Worm (Caenorhabditis elegans) whole organism, young adult: ENCODE measurements around the gene VM106R.1.
A peak's percentile ranks its signal among the peaks of the same experiment; 100 is the strongest.

ENCODE experiments used
- B0035.1 ChIP-seq: sonication (generic microtip); optimal IDR thresholded peaks from 2 replicates; lab custom pipeline; 2016; ENCODE audit warnings: missing genetic modification characterization, mild to moderate bottlenecking, missing compliant biosample characterization, missing genotype, missing genetic modification reagents
- B0261.1 ChIP-seq: sonication (generic microtip); optimal IDR thresholded peaks from 2 replicates; lab custom pipeline; 2016; ENCODE audit warnings: mild to moderate bottlenecking, missing genetic modification characterization, moderate library complexity, missing compliant biosample characterization
- C06A6.2 ChIP-seq: fragments of 200-800 bp; sonication (Bioruptor generic); conservative IDR thresholded peaks from 2 replicates; pipeline ENCODE4 v1.3.6; 2022; ENCODE audit warnings: missing genetic modification characterization, missing compliant biosample characterization
- F10E7.11 ChIP-seq: sonication (generic microtip); optimal IDR thresholded peaks from 2 replicates; lab custom pipeline; 2017; ENCODE audit warnings: mild to moderate bottlenecking, missing genetic modification characterization, moderate library complexity, missing compliant biosample characterization
- F23B12.7 ChIP-seq: sonication (generic microtip); optimal IDR thresholded peaks from 2 replicates; lab custom pipeline; 2017; ENCODE audit warnings: missing genetic modification characterization, mild to moderate bottlenecking, missing compliant biosample characterization, antibody characterized with exemption, moderate library complexity; ENCODE audit not compliant: insufficient read depth
- F55B11.4 ChIP-seq: sonication (generic microtip); optimal IDR thresholded peaks from 2 replicates; lab custom pipeline; 2016; ENCODE audit warnings: missing compliant biosample characterization, missing genetic modification characterization, borderline replicate concordance; ENCODE audit not compliant: insufficient read depth
- F57A8.1 ChIP-seq: fragments of 200-800 bp; sonication (Bioruptor generic); optimal IDR thresholded peaks from 2 replicates; lab custom pipeline; 2018; ENCODE audit warnings: mild to moderate bottlenecking, missing genetic modification characterization, moderate library complexity, missing compliant biosample characterization
- F57C9.4 ChIP-seq: sonication (generic microtip); optimal IDR thresholded peaks from 2 replicates; lab custom pipeline; 2017; ENCODE audit warnings: mild to moderate bottlenecking, missing genetic modification characterization, missing compliant biosample characterization
- K11D2.4 ChIP-seq: fragments of 200-800 bp; sonication (Bioruptor generic); IDR thresholded peaks from 2 replicates; pipeline ENCODE4 v1.3.6; 2022; ENCODE audit warnings: missing genetic modification reagents, missing genetic modification characterization, missing compliant biosample characterization
- Y53G8AR.9 ChIP-seq: fragments of 200-800 bp; sonication (Bioruptor generic); conservative IDR thresholded peaks from 2 replicates; pipeline ENCODE4 v1.3.6; 2022; ENCODE audit warnings: missing genetic modification reagents, missing genetic modification characterization, missing compliant biosample characterization
- ZK185.1 ChIP-seq: sonication (generic microtip); optimal IDR thresholded peaks from 2 replicates; lab custom pipeline; 2016; ENCODE audit warnings: mild to moderate bottlenecking, missing genetic modification characterization, missing compliant biosample characterization; ENCODE audit not compliant: poor library complexity, severe bottlenecking
- aptf-2 ChIP-seq: fragments of 200-800 bp; sonication (Bioruptor generic); conservative IDR thresholded peaks from 2 replicates; pipeline ENCODE4 v1.3.6; 2022; ENCODE audit warnings: missing genetic modification reagents, missing genetic modification characterization, missing compliant biosample characterization
- aptf-3 ChIP-seq: fragments of 200-800 bp; sonication (Bioruptor generic); IDR thresholded peaks from 2 replicates; pipeline ENCODE4 v1.3.6; 2022; ENCODE audit warnings: missing genetic modification characterization, missing compliant biosample characterization
- atf-7 ChIP-seq: sonication (generic microtip); optimal IDR thresholded peaks from 2 replicates; lab custom pipeline; 2017; ENCODE audit warnings: mild to moderate bottlenecking, missing genetic modification characterization, missing compliant biosample characterization
- attf-3 ChIP-seq: fragments of 200-800 bp; sonication (Bioruptor generic); conservative IDR thresholded peaks from 2 replicates; pipeline ENCODE4 v1.3.6; 2022; ENCODE audit warnings: missing genetic modification reagents, missing genetic modification characterization, missing compliant biosample characterization
- bed-2 ChIP-seq: fragments of 200-800 bp; sonication (Bioruptor generic); IDR thresholded peaks from 2 replicates; pipeline ENCODE4 v1.3.6; 2022; ENCODE audit warnings: missing genetic modification reagents, missing genetic modification characterization, missing compliant biosample characterization
- ccch-3 ChIP-seq: fragments of 200-800 bp; sonication (Bioruptor generic); optimal IDR thresholded peaks from 2 replicates; lab custom pipeline; 2018; ENCODE audit warnings: mild to moderate bottlenecking, missing genetic modification characterization, missing compliant biosample characterization
- ceh-100 ChIP-seq: fragments of 200-800 bp; sonication (Bioruptor generic); IDR thresholded peaks from 2 replicates; pipeline ENCODE4 v1.3.6; 2022; ENCODE audit warnings: missing genetic modification reagents, missing genetic modification characterization, missing compliant biosample characterization
- ceh-40 ChIP-seq: fragments of 200-800 bp; sonication (Bioruptor generic); IDR thresholded peaks from 2 replicates; pipeline ENCODE4 v1.3.6; 2022; ENCODE audit warnings: missing genetic modification characterization, missing compliant biosample characterization
- ceh-79 ChIP-seq: sonication (generic microtip); optimal IDR thresholded peaks from 2 replicates; lab custom pipeline; 2017; ENCODE audit warnings: mild to moderate bottlenecking, missing genetic modification characterization, missing compliant biosample characterization
- egl-18 ChIP-seq: fragments of 200-800 bp; sonication (Bioruptor generic); IDR thresholded peaks from 2 replicates; pipeline ENCODE4 v1.3.6; 2022; ENCODE audit warnings: missing genetic modification reagents, missing genetic modification characterization, missing compliant biosample characterization
- egl-44 ChIP-seq: fragments of 200-800 bp; sonication (Bioruptor generic); IDR thresholded peaks from 2 replicates; pipeline ENCODE4 v1.3.6; 2022; ENCODE audit warnings: missing genetic modification reagents, missing genetic modification characterization, missing compliant biosample characterization
- egrh-3 ChIP-seq: fragments of 200-800 bp; sonication (Bioruptor generic); IDR thresholded peaks from 2 replicates; pipeline ENCODE4 v1.3.6; 2022; ENCODE audit warnings: missing genetic modification reagents, missing genetic modification characterization, missing compliant biosample characterization
- hlh-26 ChIP-seq: fragments of 200-800 bp; sonication (Bioruptor generic); conservative IDR thresholded peaks from 2 replicates; pipeline ENCODE4 v1.3.6; 2022; ENCODE audit warnings: missing genetic modification reagents, missing genetic modification characterization, missing compliant biosample characterization
- hmg-20 ChIP-seq: fragments of 200-800 bp; sonication (Bioruptor generic); IDR thresholded peaks from 2 replicates; pipeline ENCODE4 v1.3.6; 2022; ENCODE audit warnings: missing genetic modification reagents, missing genetic modification characterization, missing compliant biosample characterization
- hsf-1 ChIP-seq: fragments of 200-800 bp; sonication (Bioruptor generic); IDR thresholded peaks from 2 replicates; pipeline ENCODE4 v1.3.6; 2022; ENCODE audit warnings: missing genetic modification reagents, missing genetic modification characterization, missing compliant biosample characterization
- let-526 ChIP-seq: fragments of 200-800 bp; sonication (Bioruptor generic); IDR thresholded peaks from 2 replicates; pipeline ENCODE4 v1.3.6; 2022; ENCODE audit warnings: missing genetic modification reagents, missing genetic modification characterization, missing compliant biosample characterization
- let-607 ChIP-seq, 2 experiments: fragments of 200-800 bp in 1 of 2; sonication (Bioruptor generic) in 1 of 2; sonication (generic microtip) in 1 of 2; optimal IDR thresholded peaks; 2 replicates each; lab custom pipeline; 2016 to 2018; ENCODE audit warnings: mild to moderate bottlenecking in 2 of 2, missing compliant biosample characterization in 2 of 2, missing genetic modification characterization in 2 of 2, moderate library complexity in 2 of 2, missing genotype in 1 of 2
- lin-40 ChIP-seq: sonication (generic microtip); optimal IDR thresholded peaks from 2 replicates; lab custom pipeline; 2016; ENCODE audit warnings: missing genetic modification characterization, mild to moderate bottlenecking, missing compliant biosample characterization, missing genotype, missing genetic modification reagents
- lin-54 ChIP-seq: fragments of 200-800 bp; sonication (Bioruptor generic); optimal IDR thresholded peaks from 2 replicates; lab custom pipeline; 2018; ENCODE audit warnings: mild to moderate bottlenecking, missing genetic modification characterization, missing compliant biosample characterization
- madf-10 ChIP-seq: sonication (generic microtip); optimal IDR thresholded peaks from 2 replicates; lab custom pipeline; 2016; ENCODE audit warnings: mild to moderate bottlenecking, missing genetic modification characterization, missing compliant biosample characterization
- madf-3 ChIP-seq: fragments of 200-800 bp; sonication (Bioruptor generic); IDR thresholded peaks from 2 replicates; pipeline ENCODE4 v1.3.6; 2022; ENCODE audit warnings: missing genetic modification reagents, missing genetic modification characterization, missing compliant biosample characterization
- madf-6 ChIP-seq: fragments of 200-800 bp; sonication (Bioruptor generic); IDR thresholded peaks from 2 replicates; pipeline ENCODE4 v1.3.6; 2022; ENCODE audit warnings: missing genetic modification reagents, missing genetic modification characterization, missing compliant biosample characterization
- madf-8 ChIP-seq: fragments of 200-800 bp; sonication (Bioruptor generic); conservative IDR thresholded peaks from 2 replicates; pipeline ENCODE4 v1.3.6; 2022; ENCODE audit warnings: missing genetic modification reagents, missing genetic modification characterization, missing compliant biosample characterization
- mcd-1 ChIP-seq: fragments of 200-800 bp; sonication (Bioruptor generic); IDR thresholded peaks from 2 replicates; pipeline ENCODE4 v1.3.6; 2022; ENCODE audit warnings: missing genetic modification reagents, missing genetic modification characterization, missing compliant biosample characterization
- mel-28 ChIP-seq: sonication (generic microtip); optimal IDR thresholded peaks from 2 replicates; lab custom pipeline; 2016; ENCODE audit warnings: borderline replicate concordance, mild to moderate bottlenecking, missing genetic modification characterization, missing compliant biosample characterization
- nfya-1 ChIP-seq: sonication (generic microtip); optimal IDR thresholded peaks from 2 replicates; lab custom pipeline; 2017; ENCODE audit warnings: antibody characterized with exemption, missing compliant biosample characterization, missing genetic modification characterization, borderline replicate concordance; ENCODE audit not compliant: insufficient read depth
- nhr-120 ChIP-seq: fragments of 200-800 bp; sonication (Bioruptor generic); IDR thresholded peaks from 2 replicates; pipeline ENCODE4 v1.3.6; 2022; ENCODE audit warnings: missing genetic modification characterization, missing compliant biosample characterization
- nhr-179 ChIP-seq: sonication (generic microtip); optimal IDR thresholded peaks from 2 replicates; lab custom pipeline; 2016; ENCODE audit warnings: mild to moderate bottlenecking, missing genetic modification characterization, missing compliant biosample characterization
- nhr-80 ChIP-seq: sonication (generic microtip); optimal IDR thresholded peaks from 2 replicates; lab custom pipeline; 2016; ENCODE audit warnings: missing genetic modification characterization, missing compliant biosample characterization
- sea-2 ChIP-seq: fragments of 200-800 bp; sonication (Bioruptor generic); IDR thresholded peaks from 2 replicates; pipeline ENCODE4 v1.3.6; 2022; ENCODE audit warnings: missing genetic modification characterization, missing compliant biosample characterization
- snpc-3.4 ChIP-seq: sonication (generic microtip); optimal IDR thresholded peaks from 2 replicates; lab custom pipeline; 2017; ENCODE audit warnings: missing genetic modification characterization, mild to moderate bottlenecking, missing compliant biosample characterization, antibody characterized with exemption, moderate library complexity, missing genotype, missing genetic modification reagents
- tbx-9 ChIP-seq: sonication (generic microtip); optimal IDR thresholded peaks from 2 replicates; lab custom pipeline; 2016; ENCODE audit warnings: borderline replicate concordance, missing genetic modification characterization, inconsistent platforms, missing compliant biosample characterization
- tlf-1 ChIP-seq: fragments of 200-800 bp; sonication (Bioruptor generic); optimal IDR thresholded peaks from 2 replicates; lab custom pipeline; 2018; ENCODE audit warnings: mild to moderate bottlenecking, missing genetic modification characterization, missing compliant biosample characterization
- ztf-28 ChIP-seq: fragments of 200-800 bp; sonication (Bioruptor generic); IDR thresholded peaks from 2 replicates; pipeline ENCODE4 v1.3.6; 2022; ENCODE audit warnings: missing genetic modification reagents, missing genetic modification characterization, missing compliant biosample characterization

VM106R.1 gene

ce11 chrII:10862749-10863656, 34.0 kb upstream of the VM106R.1 start (continued):
- TF ChIP-seq let-607 (tag; optimal IDR thresholded peaks at IDR 0.05; lab: Kevin White, UChicago) (no peak), nhr-179 (tag; lab: Kevin White, UChicago) (no peak), F55B11.4 (tag; lab: Kevin White, UChicago) (no peak), C06A6.2 (no peak), madf-10 (tag; lab: Kevin White, UChicago) (no peak), hsf-1 (GFP tag; lab: Robert Waterston, UW) (no peak), mcd-1 (GFP tag; lab: Robert Waterston, UW) (no peak), F57A8.1 (GFP tag; lab: Kevin White, UChicago) (no peak), madf-3 (GFP tag; lab: Robert Waterston, UW) (no peak), F23B12.7 (tag; lab: Kevin White, UChicago) (no peak), ceh-79 (tag; lab: Kevin White, UChicago) (no peak), hlh-26 (GFP tag; lab: Robert Waterston, UW) (no peak), Y53G8AR.9 (GFP tag; lab: Robert Waterston, UW) (no peak), egl-18 (no peak), nfya-1 (tag; lab: Kevin White, UChicago) (no peak), aptf-3 (no peak), lin-40 (peak; percentile 4), madf-8 (peak; percentile 57), B0035.1 (tag; lab: Kevin White, UChicago) (no peak), F57C9.4 (tag; lab: Kevin White, UChicago) (no peak), K11D2.4 (GFP tag; lab: Robert Waterston, UW) (no peak), bed-2 (GFP tag; lab: Robert Waterston, UW) (no peak), nhr-120 (no peak), atf-7 (tag; lab: Kevin White, UChicago) (no peak), madf-6 (GFP tag; lab: Robert Waterston, UW) (peak; percentile 84), ztf-28 (GFP tag; lab: Robert Waterston, UW) (no peak), mel-28 (tag; lab: Kevin White, UChicago) (no peak), B0261.1 (tag; lab: Kevin White, UChicago) (no peak), attf-3 (GFP tag; lab: Robert Waterston, UW) (no peak), egl-44 (GFP tag; lab: Robert Waterston, UW) (no peak), F10E7.11 (tag; lab: Kevin White, UChicago) (no peak), ceh-40 (GFP tag; lab: Robert Waterston, UW) (no peak), nhr-80 (tag; lab: Kevin White, UChicago) (no peak), hmg-20 (GFP tag; lab: Robert Waterston, UW) (no peak), ZK185.1 (tag; lab: Kevin White, UChicago) (no peak), tbx-9 (tag; lab: Kevin White, UChicago) (no peak), tlf-1 (GFP tag; lab: Kevin White, UChicago) (no peak), let-526 (no peak), snpc-3.4 (tag; lab: Kevin White, UChicago) (peak; percentile 54), sea-2 (GFP tag; lab: Robert Waterston, UW) (no peak), ceh-100 (GFP tag; lab: Robert Waterston, UW) (no peak), lin-54 (no peak), aptf-2 (GFP tag; lab: Robert Waterston, UW) (no peak), egrh-3 (no peak), ccch-3 (GFP tag; lab: Kevin White, UChicago) (no peak)
